Fruit fly (Drosophila melanogaster): ENCODE results near the gene Cyp28a5.

DNA sequence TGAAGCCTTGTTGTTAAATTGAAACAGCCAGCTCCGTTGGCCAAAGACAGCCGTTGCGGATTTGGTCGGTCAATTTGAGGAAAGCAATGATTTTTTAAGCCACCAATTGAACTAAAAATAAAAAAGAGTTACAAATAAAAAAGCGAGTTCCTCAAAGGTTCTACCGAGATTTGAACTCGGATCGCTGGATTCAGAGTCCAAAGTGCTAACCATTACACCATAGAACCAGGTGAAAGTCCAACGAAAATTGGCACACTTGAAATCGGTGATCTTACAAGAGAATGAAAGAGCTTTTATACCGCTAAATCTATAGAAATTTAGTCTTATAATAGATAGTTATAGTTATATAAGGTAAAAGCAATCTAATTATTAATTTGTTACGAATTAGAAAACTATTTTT is 33.3 kb downstream of the Cyp28a5 start:
- TF ChIP-seq Gug (GFP tag; IDR thresholded peaks at IDR 0.05) (no peak), lz (GFP tag; optimal IDR thresholded peaks at IDR 0.05) (no peak), CG8119 (GFP tag; IDR thresholded peaks at IDR 0.05) (no peak), CG3032 (tag; optimal IDR thresholded peaks at IDR 0.05) (no peak), vri (GFP tag; optimal IDR thresholded peaks at IDR 0.05) (no peak), pdm3 (GFP tag; optimal IDR thresholded peaks at IDR 0.05) (no peak)

Measured in whole organism, prepupa.